Worm (Caenorhabditis elegans): ENCODE results near the gene F32D1.11.

F32D1.11 gene

ce11 chrV:4375807-4376564 is 9.6 kb upstream of the F32D1.11 start, which contains the start of gene F32D1.7 (continued):
- TF ChIP-seq xnd-1 (tag; optimal IDR thresholded peaks at IDR 0.05) (peak; percentile 93), C17E4.6 (GFP tag; IDR thresholded peaks at IDR 0.05) (no peak), dpff-1 (tag; optimal IDR thresholded peaks at IDR 0.05) (no peak), snpc-4 (GFP tag; optimal IDR thresholded peaks at IDR 0.05) (peak; percentile 6), snpc-4 (tag; optimal IDR thresholded peaks at IDR 0.05) (peak in 1 of 4 experiments; percentile 14), F49E8.2 (tag; optimal IDR thresholded peaks at IDR 0.05; ENCODE audit: insufficient read depth) (peak; percentile 62), hmg-1.2 (GFP tag; IDR thresholded peaks at IDR 0.05) (no peak), madf-10 (tag; optimal IDR thresholded peaks at IDR 0.05) (no peak), T26A5.8 (tag; optimal IDR thresholded peaks at IDR 0.05) (no peak), nhr-80 (tag; optimal IDR thresholded peaks at IDR 0.05) (no peak), ama-1 (optimal IDR thresholded peaks at IDR 0.05) (no peak), ama-1 (GFP tag; optimal IDR thresholded peaks at IDR 0.05) (no peak), unc-62 (GFP tag; optimal IDR thresholded peaks at IDR 0.05) (no peak), ztf-28 (GFP tag; IDR thresholded peaks at IDR 0.05) (no peak), F22D6.2 (tag; optimal IDR thresholded peaks at IDR 0.05) (no peak), ceh-58 (GFP tag; IDR thresholded peaks at IDR 0.05) (no peak), T07F8.4 (tag; optimal IDR thresholded peaks at IDR 0.05) (no peak), cebp-2 (GFP tag; IDR thresholded peaks at IDR 0.05) (no peak), F23B12.7 (tag; optimal IDR thresholded peaks at IDR 0.05; ENCODE audit: insufficient read depth) (no peak), aptf-2 (GFP tag; conservative IDR thresholded peaks at IDR 0.05) (no peak), lag-1 (GFP tag; IDR thresholded peaks at IDR 0.05) (no peak), let-526 (GFP tag; IDR thresholded peaks at IDR 0.05) (no peak), snpc-1.1 (tag; optimal IDR thresholded peaks at IDR 0.05; ENCODE audit: insufficient read depth) (peak; percentile 61), athp-1 (tag; optimal IDR thresholded peaks at IDR 0.05) (no peak), F39B2.1 (GFP tag; IDR thresholded peaks at IDR 0.05) (no peak), chd-7 (tag; optimal IDR thresholded peaks at IDR 0.05) (no peak), ets-4 (GFP tag; optimal IDR thresholded peaks at IDR 0.05) (no peak), B0035.1 (tag; optimal IDR thresholded peaks at IDR 0.05) (no peak), bed-1 (GFP tag; IDR thresholded peaks at IDR 0.05) (no peak), mel-28 (tag; optimal IDR thresholded peaks at IDR 0.05; ENCODE audit: borderline replicate concordance) (no peak), rcor-1 (GFP tag; IDR thresholded peaks at IDR 0.05) (peak; percentile 66), B0261.1 (tag; optimal IDR thresholded peaks at IDR 0.05) (no peak)

ce11 chrV:4374625-4375024 is 8.3 kb upstream of the F32D1.11 start, which contains the start of gene neg-1:
Gene neg-1, minus strand, starts transcription at chrV:4374874.
- TF ChIP-seq ztf-3 (GFP tag; optimal IDR thresholded peaks at IDR 0.05) (no peak), egl-18 (GFP tag; IDR thresholded peaks at IDR 0.05) (no peak), ztf-28 (GFP tag; IDR thresholded peaks at IDR 0.05) (no peak), mcd-1 (GFP tag; IDR thresholded peaks at IDR 0.05) (no peak), nfya-2 (GFP tag; IDR thresholded peaks at IDR 0.05) (no peak), ekl-4 (GFP tag; IDR thresholded peaks at IDR 0.05) (no peak), K11D2.4 (GFP tag; IDR thresholded peaks at IDR 0.05) (no peak), K12H6.12 (tag; optimal IDR thresholded peaks at IDR 0.05) (no peak), madf-10 (tag; optimal IDR thresholded peaks at IDR 0.05) (no peak), egl-44 (GFP tag; IDR thresholded peaks at IDR 0.05) (no peak), madf-3 (GFP tag; IDR thresholded peaks at IDR 0.05) (peak; percentile 63; the same call in 1 of the 2 replicates), ztf-22 (GFP tag; optimal IDR thresholded peaks at IDR 0.05) (no peak), hsf-1 (GFP tag; IDR thresholded peaks at IDR 0.05) (0 out of 2 replicates have a peak, but pooled peaks have one; percentile 51), ama-1 (optimal IDR thresholded peaks at IDR 0.05) (no peak), ama-1 (GFP tag; optimal IDR thresholded peaks at IDR 0.05) (no peak), nhr-179 (tag; optimal IDR thresholded peaks at IDR 0.05) (no peak), madf-6 (GFP tag; IDR thresholded peaks at IDR 0.05) (peak; percentile 58), ztf-18 (tag; optimal IDR thresholded peaks at IDR 0.05) (no peak), rpc-1 (optimal IDR thresholded peaks at IDR 0.05) (no peak), rpc-1 (tag; optimal IDR thresholded peaks at IDR 0.05) (no peak), dox-1 (GFP tag; IDR thresholded peaks at IDR 0.05) (no peak), xnd-1 (tag; optimal IDR thresholded peaks at IDR 0.05) (peak; percentile 43), F57A8.1 (GFP tag; optimal IDR thresholded peaks at IDR 0.05) (no peak)
